Fruit fly (Drosophila melanogaster) whole organism, pupa: ENCODE results near the gene CG13727.

Experiments used
- CG12605 ChIP-seq: fragments of 200-800 bp; sonication (Bioruptor generic); IDR thresholded peaks from 2 replicates; pipeline ENCODE4 v1.3.6; 2022; ENCODE audit warnings: missing biosample characterization, missing genetic modification characterization
- CG14655 ChIP-seq: fragments of 200-800 bp; sonication (Bioruptor generic); optimal IDR thresholded peaks from 3 replicates; lab custom pipeline; 2017; ENCODE audit warnings: mild to moderate bottlenecking, missing biosample characterization, missing genetic modification reagents, missing genetic modification characterization
- CG15710 ChIP-seq: fragments of 200-800 bp; sonication (Bioruptor generic); optimal IDR thresholded peaks from 2 replicates; lab custom pipeline; 2018; ENCODE audit warnings: missing biosample characterization, mild to moderate bottlenecking, missing genetic modification characterization, moderate library complexity
- CG17806 ChIP-seq: fragments of 200-800 bp; sonication (Bioruptor generic); optimal IDR thresholded peaks from 2 replicates; lab custom pipeline; 2018; ENCODE audit warnings: missing biosample characterization, mild to moderate bottlenecking, missing genetic modification characterization, moderate library complexity
- CG32121 ChIP-seq: fragments of 200-800 bp; sonication (Bioruptor generic); IDR thresholded peaks from 2 replicates; pipeline ENCODE4 v1.3.6; 2022; ENCODE audit warnings: missing biosample characterization, missing genetic modification characterization
- CG34367 ChIP-seq: fragments of 200-800 bp; sonication (Bioruptor generic); optimal IDR thresholded peaks from 2 replicates; lab custom pipeline; 2018; ENCODE audit warnings: missing biosample characterization, mild to moderate bottlenecking, missing genetic modification characterization
- CG8159 ChIP-seq: fragments of 200-800 bp; sonication (Bioruptor generic); optimal IDR thresholded peaks from 3 replicates; lab custom pipeline; 2018; ENCODE audit warnings: missing biosample characterization, mild to moderate bottlenecking, missing genetic modification characterization, moderate library complexity
- CG8301 ChIP-seq: fragments of 200-800 bp; sonication (Bioruptor generic); optimal IDR thresholded peaks from 2 replicates; lab custom pipeline; 2018; ENCODE audit warnings: missing biosample characterization, mild to moderate bottlenecking, missing genetic modification characterization
- D1 ChIP-seq: fragments of 200-800 bp; sonication (Bioruptor generic); optimal IDR thresholded peaks from 2 replicates; lab custom pipeline; 2018; ENCODE audit warnings: missing biosample characterization, mild to moderate bottlenecking, missing genetic modification characterization, moderate library complexity
- EcR ChIP-seq: fragments of 200-800 bp; sonication (Bioruptor generic); optimal IDR thresholded peaks from 3 replicates; lab custom pipeline; 2019; ENCODE audit warnings: missing biosample characterization, missing genetic modification characterization, mild to moderate bottlenecking, moderate library complexity, missing genetic modification reagents
- Ets98B ChIP-seq: fragments of 200-800 bp; sonication (Bioruptor generic); IDR thresholded peaks from 2 replicates; pipeline ENCODE4 v1.3.6; 2022; ENCODE audit warnings: missing biosample characterization, missing genetic modification characterization
- fd96Ca ChIP-seq: fragments of 200-800 bp; sonication (Bioruptor generic); IDR thresholded peaks from 3 replicates; pipeline ENCODE4 v1.3.6; 2022; ENCODE audit warnings: missing biosample characterization, missing genetic modification characterization
- gl ChIP-seq: fragments of 200-800 bp; sonication (Bioruptor generic); optimal IDR thresholded peaks from 2 replicates; lab custom pipeline; 2018; ENCODE audit warnings: missing biosample characterization, mild to moderate bottlenecking, missing genetic modification characterization
- rn ChIP-seq: fragments of 200-800 bp; sonication (Bioruptor generic); IDR thresholded peaks from 2 replicates; pipeline ENCODE4 v1.3.6; 2022; ENCODE audit warnings: missing biosample characterization, missing genetic modification characterization

- no peak for TF ChIP-seq CG15710 (tag; lab: Kevin White, UChicago)
- no peak for TF ChIP-seq CG17806 (tag; lab: Kevin White, UChicago)
- no peak for TF ChIP-seq CG8159 (tag; lab: Kevin White, UChicago)
- no peak for TF ChIP-seq EcR
- TF ChIP-seq D1 (tag; lab: Kevin White, UChicago), result no peak
- no peak for TF ChIP-seq CG8301 (tag; lab: Kevin White, UChicago)
- no peak for TF ChIP-seq gl (tag; lab: Kevin White, UChicago)
- no peak for TF ChIP-seq fd96Ca (GFP tag; lab: Robert Waterston, UW)
- TF ChIP-seq CG14655 (GFP tag; lab: Kevin White, UChicago), result no peak
- no peak for TF ChIP-seq CG12605 (GFP tag; lab: Robert Waterston, UW)
- TF ChIP-seq rn (GFP tag; lab: Robert Waterston, UW), result no peak
- no peak for TF ChIP-seq CG34367 (tag; lab: Kevin White, UChicago)
- no peak for TF ChIP-seq Ets98B (GFP tag; lab: Robert Waterston, UW)
- TF ChIP-seq CG32121 (GFP tag; lab: Robert Waterston, UW), result no peak
Observed at dm6 chr3L:17346393-17346792, 5.3 kb upstream of the CG13727 start.
